Fruit fly (Drosophila melanogaster): ENCODE results near the gene CCHa1.

dm6 chr3R:14059703-14060300, 36.8 kb downstream of the CCHa1 start:
- TF ChIP-seq OdsH (GFP tag; optimal IDR thresholded peaks at IDR 0.05) (no peak), ey (GFP tag; optimal IDR thresholded peaks at IDR 0.05) (no peak), Hr78 (GFP tag; optimal IDR thresholded peaks at IDR 0.05) (no peak), Myc (optimal IDR thresholded peaks at IDR 0.05) (no peak), brk (GFP tag; optimal IDR thresholded peaks at IDR 0.05) (no peak), psq (GFP tag; optimal IDR thresholded peaks at IDR 0.05) (no peak), lola (GFP tag; optimal IDR thresholded peaks at IDR 0.05) (no peak), tai (GFP tag; optimal IDR thresholded peaks at IDR 0.05) (no peak), usp (GFP tag; optimal IDR thresholded peaks at IDR 0.05) (no peak), Hnf4 (GFP tag; optimal IDR thresholded peaks at IDR 0.05) (no peak)
